Worm (Caenorhabditis elegans) whole organism, L2 larva: Measurements from ENCODE around the gene slc-17.5.

Source experiments
- alr-1 ChIP-seq: fragments of 150-350 bp; optimal IDR thresholded peaks from 2 replicates; lab custom pipeline; 2014; ENCODE audit warnings: missing biosample characterization, missing genetic modification characterization
- aly-2 ChIP-seq: fragments of 150-350 bp; optimal IDR thresholded peaks from 2 replicates; lab custom pipeline; 2014; ENCODE audit warnings: missing biosample characterization, missing genetic modification characterization
- ama-1 ChIP-seq: fragments of 150-350 bp; optimal IDR thresholded peaks from 2 replicates; lab custom pipeline; 2018; ENCODE audit warnings: inconsistent platforms
- crh-2 ChIP-seq: sonication (generic microtip); optimal IDR thresholded peaks from 2 replicates; lab custom pipeline; 2017; ENCODE audit warnings: missing biosample characterization, missing genetic modification characterization
- egl-27 ChIP-seq: sonication (generic microtip); optimal IDR thresholded peaks from 3 replicates; lab custom pipeline; 2017; ENCODE audit warnings: missing biosample characterization, missing genetic modification reagents, missing genetic modification characterization
- nhr-237 ChIP-seq: fragments of 150-350 bp; optimal IDR thresholded peaks from 2 replicates; lab custom pipeline; 2014; ENCODE audit warnings: missing biosample characterization, missing genetic modification characterization
- snpc-4 ChIP-seq: fragments of 150-350 bp; optimal IDR thresholded peaks from 2 replicates; lab custom pipeline; 2014; ENCODE audit warnings: missing biosample characterization, missing genetic modification characterization
- unc-39 ChIP-seq: fragments of 150-350 bp; optimal IDR thresholded peaks from 2 replicates; lab custom pipeline; 2014; ENCODE audit warnings: missing biosample characterization, missing genetic modification characterization
- unc-62 ChIP-seq: fragments of 150-350 bp; optimal IDR thresholded peaks from 2 replicates; lab custom pipeline; 2014; ENCODE audit warnings: missing biosample characterization, missing genetic modification reagents, missing genetic modification characterization
- zag-1 ChIP-seq: fragments of 150-350 bp; optimal IDR thresholded peaks from 2 replicates; lab custom pipeline; 2014; ENCODE audit warnings: missing biosample characterization, missing genetic modification characterization
- ztf-11 ChIP-seq: sonication (generic microtip); optimal IDR thresholded peaks from 2 replicates; lab custom pipeline; 2017; ENCODE audit warnings: missing biosample characterization, missing genetic modification characterization

- TF ChIP-seq alr-1 (tag; lab: Kevin White, UChicago) (no peak), nhr-237 (no peak), unc-62 (GFP tag; lab: Kevin White, UChicago) (no peak), egl-27 (no peak), zag-1 (no peak), aly-2 (tag; lab: Kevin White, UChicago) (no peak), crh-2 (tag; lab: Kevin White, UChicago) (no peak), ama-1 (no peak), unc-39 (tag; lab: Kevin White, UChicago) (no peak), ztf-11 (tag; lab: Kevin White, UChicago) (no peak), snpc-4 (tag; lab: Kevin White, UChicago) (no peak)
Measured at ce11 chrV:8254973-8255372, 29.7 kb downstream of the slc-17.5 start.
